Worm (Caenorhabditis elegans): Measurements from ENCODE around the gene F13E6.1.
A peak's percentile ranks its signal among the peaks of the same experiment; 100 is the strongest.

The F13E6.1 gene

DNA sequence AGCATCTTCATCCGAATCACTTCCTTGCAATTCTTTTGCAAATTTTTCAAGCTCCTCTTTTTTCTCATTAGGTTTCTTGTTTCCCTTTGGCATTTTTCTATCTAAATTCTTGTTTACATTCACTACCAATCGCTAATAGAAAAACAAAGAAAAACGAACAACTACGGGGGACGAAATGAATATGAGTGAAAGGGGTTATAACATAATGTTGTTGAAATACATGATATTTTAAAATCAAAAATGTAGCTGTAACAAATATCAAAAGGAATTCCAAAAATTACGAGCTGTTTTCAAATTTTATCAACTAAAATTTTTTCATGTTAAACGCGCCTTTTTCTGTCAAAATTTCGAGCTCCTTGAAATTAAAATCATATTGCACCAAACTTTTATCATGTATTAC lies at the start of gene F13E6.1:
Gene F13E6.1 (minus strand): TSS at position 101 of the 400 bp plus-strand sequence.
- TF ChIP-seq alr-1 (tag; optimal IDR thresholded peaks at IDR 0.05) (no peak), nhr-12 (tag; optimal IDR thresholded peaks at IDR 0.05) (no peak)

- TF ChIP-seq C34F6.9 (tag; optimal IDR thresholded peaks at IDR 0.05) = no peak
- TF ChIP-seq ztf-1 (GFP tag; conservative IDR thresholded peaks at IDR 0.05) = no peak
- TF ChIP-seq ceh-16 (tag; optimal IDR thresholded peaks at IDR 0.05) = no peak
- no peak for TF ChIP-seq Y55F3AM.14 (GFP tag; optimal IDR thresholded peaks at IDR 0.05)
Observed at ce11 chrX:10721954-10722353, 45.0 kb upstream of the F13E6.1 start, which contains the start of gene mbr-1. Gene mbr-1, minus strand, starts transcription at chrX:10722054.

ce11 chrX:10717019-10717418 lies 40.1 kb upstream of the F13E6.1 start, which contains the start of gene T01C1.4:
Gene T01C1.4, minus strand, starts transcription at chrX:10717119.
- TF ChIP-seq sma-9 (GFP tag; optimal IDR thresholded peaks at IDR 0.05) (peak; percentile 3), sma-9 (tag; optimal IDR thresholded peaks at IDR 0.05) (no peak), Y55F3AM.14 (GFP tag; optimal IDR thresholded peaks at IDR 0.05) (no peak), elt-1 (tag; optimal IDR thresholded peaks at IDR 0.05) (no peak)

- TF ChIP-seq nhr-12 (tag; optimal IDR thresholded peaks at IDR 0.05) (no peak), lsy-2 (tag; optimal IDR thresholded peaks at IDR 0.05) (no peak), mab-5 (tag; optimal IDR thresholded peaks at IDR 0.05) (no peak), nhr-6 (tag; optimal IDR thresholded peaks at IDR 0.05) (no peak)
Observed at ce11 chrX:10711769-10712168, 34.9 kb upstream of the F13E6.1 start, which contains the start of gene rhgf-1. Gene rhgf-1, minus strand, starts transcription at chrX:10711869.

- TF ChIP-seq lin-11 (tag; optimal IDR thresholded peaks at IDR 0.05) = no peak
- TF ChIP-seq C34F6.9 (tag; optimal IDR thresholded peaks at IDR 0.05) = no peak
Observed at ce11 chrX:10704329-10704728, 27.4 kb upstream of the F13E6.1 start.

DNA sequence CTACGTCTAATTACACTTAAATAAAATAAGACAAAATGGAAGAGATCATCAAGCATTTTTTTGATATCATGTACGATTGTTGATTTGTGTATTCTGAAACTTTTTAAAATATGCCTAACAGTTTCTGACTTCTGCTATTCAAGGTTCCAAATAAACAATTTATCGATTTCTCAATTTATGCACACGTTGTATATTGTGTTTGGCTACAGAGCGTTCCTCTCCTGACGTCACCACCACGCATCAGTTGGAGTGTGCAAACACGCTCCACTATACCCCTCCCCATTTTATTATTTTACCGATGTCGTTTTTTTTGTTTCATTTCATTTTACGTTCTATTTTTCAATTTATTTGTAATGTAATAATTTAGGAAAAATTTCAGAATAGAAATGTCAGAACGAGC lies 18.0 kb upstream of the F13E6.1 start, which contains the start of gene plpp-1.3:
Gene plpp-1.3 (plus strand): TSS at position 380 of the 400 bp plus-strand sequence.
- peak; percentile 40 for TF ChIP-seq nhr-25 (tag; optimal IDR thresholded peaks at IDR 0.05)
- TF ChIP-seq elt-3 (tag; optimal IDR thresholded peaks at IDR 0.05) = no peak
- peak; percentile 32 for TF ChIP-seq unc-55 (GFP tag; optimal IDR thresholded peaks at IDR 0.05)
- peak; percentile 74 for TF ChIP-seq crh-2 (tag; optimal IDR thresholded peaks at IDR 0.05)
- TF ChIP-seq egl-27 (tag; optimal IDR thresholded peaks at IDR 0.05) = no peak
- no peak for TF ChIP-seq aly-2 (tag; optimal IDR thresholded peaks at IDR 0.05)
- no peak for TF ChIP-seq nhr-21 (tag; optimal IDR thresholded peaks at IDR 0.05)
- no peak for TF ChIP-seq unc-62 (GFP tag; optimal IDR thresholded peaks at IDR 0.05)
- peak; percentile 47 for TF ChIP-seq fos-1 (tag; optimal IDR thresholded peaks at IDR 0.05)
- TF ChIP-seq sma-9 (GFP tag; optimal IDR thresholded peaks at IDR 0.05) = peak; percentile 44
- TF ChIP-seq sma-9 (tag; optimal IDR thresholded peaks at IDR 0.05) = no peak
- TF ChIP-seq R02D3.7 (tag; optimal IDR thresholded peaks at IDR 0.05) = no peak
- no peak for TF ChIP-seq ama-1 (optimal IDR thresholded peaks at IDR 0.05)
- no peak for TF ChIP-seq elt-1 (tag; optimal IDR thresholded peaks at IDR 0.05)
- no peak for TF ChIP-seq nhr-11 (tag; optimal IDR thresholded peaks at IDR 0.05)
- TF ChIP-seq lin-13 (GFP tag; optimal IDR thresholded peaks at IDR 0.05) = no peak
- TF ChIP-seq nhr-10 (tag; optimal IDR thresholded peaks at IDR 0.05) = no peak
- TF ChIP-seq peb-1 (tag; optimal IDR thresholded peaks at IDR 0.05) = no peak
- TF ChIP-seq ztf-4 (tag; optimal IDR thresholded peaks at IDR 0.05) = no peak
- no peak for TF ChIP-seq ZK546.5 (tag; optimal IDR thresholded peaks at IDR 0.05)
- peak; percentile 32 for TF ChIP-seq F13H6.1 (tag; optimal IDR thresholded peaks at IDR 0.05)
- no peak for TF ChIP-seq nhr-77 (tag; optimal IDR thresholded peaks at IDR 0.05)
- peak; percentile 23 for TF ChIP-seq C34F6.9 (tag; optimal IDR thresholded peaks at IDR 0.05)
- TF ChIP-seq sma-3 (GFP tag; optimal IDR thresholded peaks at IDR 0.05) = peak; percentile 10

- TF ChIP-seq ceh-82 (tag; optimal IDR thresholded peaks at IDR 0.05) (no peak), lin-39 (tag; optimal IDR thresholded peaks at IDR 0.05) (no peak), mdl-1 (tag; optimal IDR thresholded peaks at IDR 0.05) (no peak), aly-2 (tag; optimal IDR thresholded peaks at IDR 0.05) (no peak), sma-9 (GFP tag; optimal IDR thresholded peaks at IDR 0.05) (peak; percentile 56), sma-9 (tag; optimal IDR thresholded peaks at IDR 0.05) (no peak), unc-39 (tag; optimal IDR thresholded peaks at IDR 0.05) (no peak), mab-5 (tag; optimal IDR thresholded peaks at IDR 0.05) (no peak)
Observed at ce11 chrX:10694248-10694647, 17.3 kb upstream of the F13E6.1 start.

Measured in whole organism, L2 larva.